Worm (Caenorhabditis elegans) whole organism, L1 larva: ENCODE results near the gene rpl-20.

ENCODE experiments used
- ama-1 ChIP-seq: fragments of 150-350 bp; optimal IDR thresholded peaks from 2 replicates; lab custom pipeline; 2014
- elt-3 ChIP-seq, 6 experiments: fragments of 150-350 bp in 1 of 6; sonication (generic microtip); optimal IDR thresholded peaks; 2 replicates each; lab custom pipeline; 2017 to 2018; ENCODE audit warnings: missing biosample characterization in 6 of 6, missing genetic modification characterization in 6 of 6, inconsistent platforms in 1 of 6
- lsy-2 ChIP-seq, 2 experiments: fragments of 150-350 bp; optimal IDR thresholded peaks; 2 replicates each; lab custom pipeline; 2014; ENCODE audit warnings: missing biosample characterization in 2 of 2, missing genetic modification characterization in 2 of 2

- TF ChIP-seq elt-3 (tag; optimal IDR thresholded peaks at IDR 0.05; lab: Kevin White, UChicago) (no peak), ama-1 (lab: Kevin White, UChicago) (no peak), lsy-2 (tag; optimal IDR thresholded peaks at IDR 0.05; lab: Kevin White, UChicago) (no peak)
These were observed 2.2 kb upstream of the rpl-20 start, which contains the start of gene Y17G9B.4 for ce11 chrIV:4751814-4752213.
